Fruit fly (Drosophila melanogaster): ENCODE results near the gene CheB38a.

The CheB38a gene

dm6 chr2L:20793881-20794280, 24.5 kb downstream of the CheB38a start (continued):
- TF ChIP-seq jumu (GFP tag; optimal IDR thresholded peaks at IDR 0.05) (no peak), Trl (optimal IDR thresholded peaks at IDR 0.05) (peak; percentile 54 to 69), Trl (GFP tag; optimal IDR thresholded peaks at IDR 0.05) (peak; percentile 33), CG10565 (GFP tag; optimal IDR thresholded peaks at IDR 0.05) (no peak), vnd (GFP tag; IDR thresholded peaks at IDR 0.05; ENCODE audit: partially characterized antibody) (no peak), CHES-1-like (GFP tag; optimal IDR thresholded peaks at IDR 0.05) (no peak), CG31224 (GFP tag; IDR thresholded peaks at IDR 0.05) (no peak), chif (GFP tag; optimal IDR thresholded peaks at IDR 0.05) (no peak), CG14014 (GFP tag; IDR thresholded peaks at IDR 0.05) (peak; percentile 36; the same call in 1 of the 2 replicates), ara (GFP tag; IDR thresholded peaks at IDR 0.05) (no peak), CG7271 (tag; optimal IDR thresholded peaks at IDR 0.05) (no peak), CG15073 (GFP tag; optimal IDR thresholded peaks at IDR 0.05) (no peak), tin (GFP tag; optimal IDR thresholded peaks at IDR 0.05) (no peak), hb (GFP tag; IDR thresholded peaks at IDR 0.05; ENCODE audit: partially characterized antibody) (no peak), CG12071 (GFP tag; optimal IDR thresholded peaks at IDR 0.05) (peak; percentile 30), CG3163 (GFP tag; optimal IDR thresholded peaks at IDR 0.05) (no peak), kah (GFP tag; optimal IDR thresholded peaks at IDR 0.05) (no peak), CG14050 (GFP tag; IDR thresholded peaks at IDR 0.05) (no peak), gro (GFP tag; optimal IDR thresholded peaks at IDR 0.05) (no peak), luna (GFP tag; optimal IDR thresholded peaks at IDR 0.05) (no peak), CG9932 (GFP tag; IDR thresholded peaks at IDR 0.05) (0 out of 2 replicates have a peak, but pooled peaks have one; percentile 23), CG5245 (GFP tag; optimal IDR thresholded peaks at IDR 0.05) (no peak), Fer1 (GFP tag; optimal IDR thresholded peaks at IDR 0.05) (peak; percentile 50), Hr3 (GFP tag; optimal IDR thresholded peaks at IDR 0.05) (no peak), gfzf (GFP tag; optimal IDR thresholded peaks at IDR 0.05) (peak; percentile 17), CG11085 (GFP tag; IDR thresholded peaks at IDR 0.05) (no peak), Xbp1 (GFP tag; optimal IDR thresholded peaks at IDR 0.05) (no peak), zen (tag; optimal IDR thresholded peaks at IDR 0.05) (no peak), croc (GFP tag; conservative IDR thresholded peaks at IDR 0.05) (no peak), toy (GFP tag; IDR thresholded peaks at IDR 0.05) (no peak), otp (GFP tag; IDR thresholded peaks at IDR 0.05) (no peak), run (tag; optimal IDR thresholded peaks at IDR 0.05) (no peak), pho (GFP tag; optimal IDR thresholded peaks at IDR 0.05) (no peak), CG43689 (GFP tag; IDR thresholded peaks at IDR 0.05) (no peak), CG1233 (GFP tag; optimal IDR thresholded peaks at IDR 0.05) (no peak), HLHmδ (GFP tag; optimal IDR thresholded peaks at IDR 0.05) (peak; percentile 76), CG7839 (tag; optimal IDR thresholded peaks at IDR 0.05) (no peak), corto (GFP tag; optimal IDR thresholded peaks at IDR 0.05) (no peak), CG7786 (GFP tag; optimal IDR thresholded peaks at IDR 0.05) (no peak), CG8478 (optimal IDR thresholded peaks at IDR 0.05) (no peak), CG33557 (GFP tag; optimal IDR thresholded peaks at IDR 0.05) (no peak), CG14441 (GFP tag; IDR thresholded peaks at IDR 0.05) (no peak), Eip74EF (GFP tag; optimal IDR thresholded peaks at IDR 0.05) (no peak), cad (GFP tag; optimal IDR thresholded peaks at IDR 0.05) (no peak), Drgx (GFP tag; IDR thresholded peaks at IDR 0.05) (peak; percentile 25; the same call in 1 of the 2 replicates), Med (GFP tag) (peak; percentile 93), cwo (GFP tag; optimal IDR thresholded peaks at IDR 0.05) (no peak), CG14860 (GFP tag; IDR thresholded peaks at IDR 0.05; ENCODE audit: partially characterized antibody) (no peak), mirr (GFP tag; optimal IDR thresholded peaks at IDR 0.05) (no peak), Nf-YA (GFP tag; IDR thresholded peaks at IDR 0.05) (no peak), CG12659 (GFP tag; optimal IDR thresholded peaks at IDR 0.05) (no peak), CG10209 (GFP tag; optimal IDR thresholded peaks at IDR 0.05) (no peak)

All from whole organism, embryonic.